Worm (Caenorhabditis elegans) whole organism, L2 larva: ENCODE results near the gene his-40.

Experiments
- C34F6.9 ChIP-seq: fragments of 150-350 bp; optimal IDR thresholded peaks from 2 replicates; lab custom pipeline; 2014; ENCODE audit warnings: missing biosample characterization, missing genetic modification characterization
- F13H6.1 ChIP-seq: sonication (generic microtip); optimal IDR thresholded peaks from 2 replicates; lab custom pipeline; 2016; ENCODE audit warnings: missing genetic modification characterization, missing compliant biosample characterization
- R02D3.7 ChIP-seq: fragments of 150-350 bp; optimal IDR thresholded peaks from 2 replicates; lab custom pipeline; 2014; ENCODE audit warnings: missing biosample characterization, missing genetic modification characterization
- Y55F3AM.14 ChIP-seq: fragments of 200-800 bp; sonication (Bioruptor generic); optimal IDR thresholded peaks from 2 replicates; lab custom pipeline; 2018; ENCODE audit warnings: mild to moderate bottlenecking, missing genetic modification characterization, missing compliant biosample characterization
- ZK546.5 ChIP-seq: sonication (generic microtip); optimal IDR thresholded peaks from 2 replicates; lab custom pipeline; 2017; ENCODE audit warnings: missing biosample characterization, missing genetic modification characterization
- alr-1 ChIP-seq: fragments of 150-350 bp; optimal IDR thresholded peaks from 2 replicates; lab custom pipeline; 2014; ENCODE audit warnings: missing biosample characterization, missing genetic modification characterization
- aly-2 ChIP-seq: fragments of 150-350 bp; optimal IDR thresholded peaks from 2 replicates; lab custom pipeline; 2014; ENCODE audit warnings: missing biosample characterization, missing genetic modification characterization
- ama-1 ChIP-seq: fragments of 150-350 bp; optimal IDR thresholded peaks from 2 replicates; lab custom pipeline; 2018; ENCODE audit warnings: inconsistent platforms
- blmp-1 ChIP-seq: sonication (generic microtip); optimal IDR thresholded peaks from 2 replicates; lab custom pipeline; 2017; ENCODE audit warnings: missing genetic modification characterization, mild to moderate bottlenecking, missing compliant biosample characterization, antibody characterized with exemption, moderate library complexity; ENCODE audit not compliant: insufficient read depth
- ceh-16 ChIP-seq: fragments of 150-350 bp; optimal IDR thresholded peaks from 2 replicates; lab custom pipeline; 2014; ENCODE audit warnings: missing biosample characterization, missing genetic modification characterization
- ceh-82 ChIP-seq: fragments of 150-350 bp; optimal IDR thresholded peaks from 2 replicates; lab custom pipeline; 2014; ENCODE audit warnings: missing biosample characterization, missing genetic modification characterization
- crh-2 ChIP-seq: sonication (generic microtip); optimal IDR thresholded peaks from 2 replicates; lab custom pipeline; 2017; ENCODE audit warnings: missing biosample characterization, missing genetic modification characterization
- egl-27 ChIP-seq: sonication (generic microtip); optimal IDR thresholded peaks from 3 replicates; lab custom pipeline; 2017; ENCODE audit warnings: missing biosample characterization, missing genetic modification reagents, missing genetic modification characterization
- elt-1 ChIP-seq: fragments of 150-350 bp; optimal IDR thresholded peaks from 2 replicates; lab custom pipeline; 2014; ENCODE audit warnings: missing biosample characterization, missing genetic modification characterization
- elt-3 ChIP-seq: sonication (generic microtip); optimal IDR thresholded peaks from 2 replicates; lab custom pipeline; 2017; ENCODE audit warnings: missing biosample characterization, missing genetic modification characterization
- fos-1 ChIP-seq: fragments of 150-350 bp; optimal IDR thresholded peaks from 2 replicates; lab custom pipeline; 2014; ENCODE audit warnings: missing biosample characterization, missing genetic modification characterization
- gmeb-1 ChIP-seq: fragments of 150-350 bp; optimal IDR thresholded peaks from 2 replicates; lab custom pipeline; 2014; ENCODE audit warnings: missing biosample characterization, missing genetic modification characterization
- lin-11 ChIP-seq: fragments of 150-350 bp; sonication (generic microtip); optimal IDR thresholded peaks from 2 replicates; lab custom pipeline; 2014; ENCODE audit warnings: missing biosample characterization, missing genetic modification characterization, inconsistent platforms, mixed read lengths
- lin-13 ChIP-seq: fragments of 150-350 bp; optimal IDR thresholded peaks from 2 replicates; lab custom pipeline; 2014; ENCODE audit warnings: missing biosample characterization, missing genetic modification reagents, missing genetic modification characterization
- lin-39 ChIP-seq: fragments of 150-350 bp; optimal IDR thresholded peaks from 2 replicates; lab custom pipeline; 2014; ENCODE audit warnings: missing biosample characterization, missing genetic modification reagents, missing genetic modification characterization
- lsy-2 ChIP-seq, 2 experiments: fragments of 150-350 bp in 1 of 2; sonication (generic microtip) in 1 of 2; optimal IDR thresholded peaks; 2 replicates each; lab custom pipeline; 2014 to 2017; ENCODE audit warnings: missing biosample characterization in 2 of 2, missing genetic modification characterization in 2 of 2
- mab-5 ChIP-seq: fragments of 150-350 bp; optimal IDR thresholded peaks from 2 replicates; lab custom pipeline; 2014; ENCODE audit warnings: missing biosample characterization, missing genetic modification characterization
- mbf-1 ChIP-seq: sonication (generic microtip); optimal IDR thresholded peaks from 2 replicates; lab custom pipeline; 2017; ENCODE audit warnings: missing biosample characterization, missing genetic modification characterization
- mdl-1 ChIP-seq, 2 experiments: fragments of 150-350 bp in 1 of 2; sonication (generic microtip) in 1 of 2; optimal IDR thresholded peaks; 2 replicates each; lab custom pipeline; 2017; ENCODE audit warnings: missing biosample characterization in 2 of 2, missing genetic modification characterization in 2 of 2
- nhr-10 ChIP-seq: sonication (generic microtip); optimal IDR thresholded peaks from 2 replicates; lab custom pipeline; 2017; ENCODE audit warnings: missing biosample characterization, missing genetic modification characterization
- nhr-11 ChIP-seq: fragments of 150-350 bp; optimal IDR thresholded peaks from 2 replicates; lab custom pipeline; 2014; ENCODE audit warnings: missing biosample characterization, missing genetic modification characterization
- nhr-12 ChIP-seq: fragments of 150-350 bp; optimal IDR thresholded peaks from 2 replicates; lab custom pipeline; 2014; ENCODE audit warnings: missing biosample characterization, missing genetic modification characterization
- nhr-129 ChIP-seq: fragments of 150-350 bp; optimal IDR thresholded peaks from 2 replicates; lab custom pipeline; 2014; ENCODE audit warnings: missing biosample characterization, missing genetic modification characterization
- nhr-21 ChIP-seq: fragments of 150-350 bp; optimal IDR thresholded peaks from 2 replicates; lab custom pipeline; 2014; ENCODE audit warnings: missing biosample characterization, missing genetic modification characterization
- nhr-23 ChIP-seq: fragments of 150-350 bp; optimal IDR thresholded peaks from 2 replicates; lab custom pipeline; 2014; ENCODE audit warnings: missing biosample characterization, missing genetic modification reagents, missing genetic modification characterization
- nhr-237 ChIP-seq: fragments of 150-350 bp; optimal IDR thresholded peaks from 2 replicates; lab custom pipeline; 2014; ENCODE audit warnings: missing biosample characterization, missing genetic modification characterization
- nhr-25 ChIP-seq: fragments of 150-350 bp; sonication (generic microtip); optimal IDR thresholded peaks from 3 replicates; lab custom pipeline; 2014; ENCODE audit warnings: missing biosample characterization, missing genetic modification characterization
- nhr-6 ChIP-seq: fragments of 150-350 bp; optimal IDR thresholded peaks from 2 replicates; lab custom pipeline; 2014; ENCODE audit warnings: missing biosample characterization, missing genetic modification characterization
- nhr-77 ChIP-seq: fragments of 150-350 bp; optimal IDR thresholded peaks from 2 replicates; lab custom pipeline; 2014; ENCODE audit warnings: missing biosample characterization, missing genetic modification characterization
- sem-4 ChIP-seq: fragments of 150-350 bp; optimal IDR thresholded peaks from 2 replicates; lab custom pipeline; 2014; ENCODE audit warnings: missing biosample characterization, missing genetic modification reagents, missing genetic modification characterization
- skn-1 ChIP-seq: sonication (generic microtip); optimal IDR thresholded peaks from 2 replicates; lab custom pipeline; 2017; ENCODE audit warnings: missing biosample characterization, missing genetic modification characterization
- sma-3 ChIP-seq: sonication (generic microtip); optimal IDR thresholded peaks from 2 replicates; lab custom pipeline; 2016; ENCODE audit warnings: missing genetic modification reagents, missing genetic modification characterization, missing compliant biosample characterization
- sma-9 ChIP-seq, 2 experiments: fragments of 150-350 bp in 1 of 2; sonication (generic microtip) in 1 of 2; optimal IDR thresholded peaks; 2 replicates each; lab custom pipeline; 2014 to 2016; ENCODE audit warnings: missing genetic modification characterization in 2 of 2, mild to moderate bottlenecking in 1 of 2, missing biosample characterization in 1 of 2, missing compliant biosample characterization in 1 of 2, missing genetic modification reagents in 1 of 2, moderate library complexity in 1 of 2
- snpc-4 ChIP-seq: fragments of 150-350 bp; optimal IDR thresholded peaks from 2 replicates; lab custom pipeline; 2014; ENCODE audit warnings: missing biosample characterization, missing genetic modification characterization
- unc-39 ChIP-seq: fragments of 150-350 bp; optimal IDR thresholded peaks from 2 replicates; lab custom pipeline; 2014; ENCODE audit warnings: missing biosample characterization, missing genetic modification characterization
- unc-55 ChIP-seq: fragments of 150-350 bp; sonication (generic microtip); optimal IDR thresholded peaks from 3 replicates; lab custom pipeline; 2014; ENCODE audit warnings: missing biosample characterization, missing genetic modification reagents, missing genetic modification characterization
- unc-62 ChIP-seq: fragments of 150-350 bp; optimal IDR thresholded peaks from 2 replicates; lab custom pipeline; 2014; ENCODE audit warnings: missing biosample characterization, missing genetic modification reagents, missing genetic modification characterization
- zag-1 ChIP-seq: fragments of 150-350 bp; optimal IDR thresholded peaks from 2 replicates; lab custom pipeline; 2014; ENCODE audit warnings: missing biosample characterization, missing genetic modification characterization
- ztf-1 ChIP-seq: fragments of 200-800 bp; sonication (Bioruptor generic); conservative IDR thresholded peaks from 2 replicates; pipeline ENCODE4 v1.3.6; 2022; ENCODE audit warnings: missing genetic modification characterization, missing compliant biosample characterization
- ztf-11 ChIP-seq: sonication (generic microtip); optimal IDR thresholded peaks from 2 replicates; lab custom pipeline; 2017; ENCODE audit warnings: missing biosample characterization, missing genetic modification characterization
- ztf-4 ChIP-seq: fragments of 150-350 bp; optimal IDR thresholded peaks from 2 replicates; lab custom pipeline; 2014; ENCODE audit warnings: missing biosample characterization, missing genetic modification characterization

The his-40 gene

DNA sequence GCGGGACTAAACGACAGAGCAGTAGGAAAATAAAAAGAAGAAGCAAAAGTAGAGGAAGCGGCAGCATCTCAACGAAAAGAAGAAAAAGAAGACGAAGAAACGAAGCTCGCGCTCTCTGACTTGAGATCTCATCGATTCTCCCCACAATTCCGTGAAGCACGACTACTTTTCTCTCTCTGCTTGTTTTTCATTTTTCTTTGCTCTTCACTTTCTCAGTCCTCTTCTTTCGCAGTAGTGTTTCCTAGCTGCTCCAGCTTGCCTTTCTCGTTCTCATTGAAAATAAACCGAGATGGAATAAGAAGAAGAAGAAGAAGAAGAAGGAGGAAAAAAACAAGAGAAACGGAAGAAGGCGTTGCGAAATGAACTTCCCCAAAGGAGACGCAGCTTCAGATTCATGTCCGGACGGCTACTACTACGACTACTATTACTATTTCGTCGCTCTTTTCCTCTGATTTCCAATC lies 25.2 kb upstream of the his-40 start:
- TF ChIP-seq F13H6.1 (peak; percentile 83), nhr-237 (tag; lab: Kevin White, UChicago) (no peak), mdl-1 (tag; optimal IDR thresholded peaks at IDR 0.05; lab: Kevin White, UChicago) (peak in 1 of 2 experiments; percentile 23), unc-39 (tag; lab: Kevin White, UChicago) (peak; percentile 82), aly-2 (tag; lab: Kevin White, UChicago) (no peak), nhr-10 (tag; lab: Kevin White, UChicago) (no peak), ztf-4 (tag; lab: Kevin White, UChicago) (no peak), unc-62 (GFP tag; lab: Kevin White, UChicago) (no peak), ZK546.5 (tag; lab: Kevin White, UChicago) (no peak), sem-4 (peak; percentile 32), lsy-2 (tag; optimal IDR thresholded peaks at IDR 0.05; lab: Kevin White, UChicago) (peak in 1 of 2 experiments; percentile 54), C34F6.9 (tag; lab: Kevin White, UChicago) (peak; percentile 65), nhr-11 (tag; lab: Kevin White, UChicago) (no peak), unc-55 (GFP tag; lab: Kevin White, UChicago) (peak; percentile 85), snpc-4 (peak; percentile 13), Y55F3AM.14 (GFP tag; lab: Kevin White, UChicago) (peak; percentile 49), sma-9 (GFP tag; optimal IDR thresholded peaks at IDR 0.05; lab: Kevin White, UChicago) (peak; percentile 22), sma-9 (tag; optimal IDR thresholded peaks at IDR 0.05; lab: Kevin White, UChicago) (no peak), R02D3.7 (tag; lab: Kevin White, UChicago) (no peak), nhr-25 (tag; lab: Kevin White, UChicago) (no peak), lin-13 (GFP tag; lab: Kevin White, UChicago) (peak; percentile 24), blmp-1 (tag; lab: Kevin White, UChicago) (no peak), ztf-11 (tag; lab: Kevin White, UChicago) (no peak), skn-1 (tag; lab: Kevin White, UChicago) (no peak), gmeb-1 (no peak), ceh-16 (tag; lab: Kevin White, UChicago) (no peak), elt-3 (tag; lab: Kevin White, UChicago) (no peak), elt-1 (tag; lab: Kevin White, UChicago) (no peak), ceh-82 (tag; lab: Kevin White, UChicago) (no peak), nhr-77 (tag; lab: Kevin White, UChicago) (no peak), nhr-12 (tag; lab: Kevin White, UChicago) (no peak), mbf-1 (tag; lab: Kevin White, UChicago) (no peak), nhr-21 (tag; lab: Kevin White, UChicago) (no peak), fos-1 (no peak), ztf-1 (GFP tag; lab: Robert Waterston, UW) (no peak), ama-1 (lab: Kevin White, UChicago) (no peak), nhr-129 (tag; lab: Kevin White, UChicago) (peak; percentile 67), nhr-23 (tag; lab: Kevin White, UChicago) (no peak), alr-1 (tag; lab: Kevin White, UChicago) (no peak), lin-39 (tag; lab: Kevin White, UChicago) (no peak), egl-27 (tag; lab: Kevin White, UChicago) (peak; percentile 62), nhr-6 (peak; percentile 52), crh-2 (tag; lab: Kevin White, UChicago) (peak; percentile 68), lin-11 (tag; lab: Kevin White, UChicago) (no peak), zag-1 (tag; lab: Kevin White, UChicago) (peak; percentile 87), sma-3 (GFP tag; lab: Kevin White, UChicago) (no peak), mab-5 (tag; lab: Kevin White, UChicago) (peak; percentile 16)
- TF ChIP-seq, all 48 proteins: peak for 17
